Fruit fly (Drosophila melanogaster) whole organism, wandering third instar larva: ENCODE results near the gene ksh.

ENCODE experiments used
- Abd-B ChIP-seq: fragments of >200 bp; optimal IDR thresholded peaks from 2 replicates; lab custom pipeline; 2017; ENCODE audit warnings: missing biosample characterization, missing genetic modification characterization
- CG32264 ChIP-seq: fragments of 200-800 bp; sonication (Bioruptor generic); optimal IDR thresholded peaks from 2 replicates; lab custom pipeline; 2016; ENCODE audit warnings: missing biosample characterization, missing genetic modification characterization
- CG9705 ChIP-seq: fragments of 200-800 bp; sonication (Bioruptor generic); optimal IDR thresholded peaks from 2 replicates; lab custom pipeline; 2018; ENCODE audit warnings: missing biosample characterization, mild to moderate bottlenecking, missing genetic modification characterization
- CrebA ChIP-seq: fragments of 200-800 bp; sonication (Bioruptor generic); optimal IDR thresholded peaks from 2 replicates; lab custom pipeline; 2016; ENCODE audit warnings: missing biosample characterization, mild to moderate bottlenecking, missing genetic modification characterization, borderline replicate concordance
- Dfd ChIP-seq: fragments of >200 bp; optimal IDR thresholded peaks from 2 replicates; lab custom pipeline; 2017; ENCODE audit warnings: missing biosample characterization, missing genetic modification characterization
- Dif ChIP-seq: fragments of 200-275, 200-300 bp; sonication (Bioruptor generic); optimal IDR thresholded peaks from 2 replicates; lab custom pipeline; 2018; ENCODE audit warnings: missing biosample characterization, missing genetic modification characterization; ENCODE audit not compliant: partially characterized antibody
- GATAd ChIP-seq: sonication (Bioruptor generic); optimal IDR thresholded peaks from 2 replicates; lab custom pipeline; 2016; ENCODE audit warnings: missing biosample characterization, missing genetic modification characterization
- HLH106 ChIP-seq: fragments of 200-800 bp; optimal IDR thresholded peaks from 3 replicates; lab custom pipeline; 2019; ENCODE audit warnings: missing biosample characterization, mild to moderate bottlenecking, missing genetic modification characterization, moderate library complexity
- Hnf4 ChIP-seq: fragments of 200-800 bp; sonication (Bioruptor generic); optimal IDR thresholded peaks from 2 replicates; lab custom pipeline; 2016; ENCODE audit warnings: missing biosample characterization, mild to moderate bottlenecking, missing genetic modification characterization
- Hr78 ChIP-seq: fragments of >200 bp; optimal IDR thresholded peaks from 2 replicates; lab custom pipeline; 2017; ENCODE audit warnings: missing biosample characterization, missing genetic modification characterization
- Jra ChIP-seq: sonication (Bioruptor generic); optimal IDR thresholded peaks from 2 replicates; lab custom pipeline; 2016; ENCODE audit warnings: missing biosample characterization, missing genetic modification characterization
- Mio ChIP-seq: sonication (Bioruptor generic); optimal IDR thresholded peaks from 2 replicates; lab custom pipeline; 2016; ENCODE audit warnings: missing biosample characterization, missing genetic modification characterization
- Myc ChIP-seq: fragments of >200 bp; optimal IDR thresholded peaks from 2 replicates; lab custom pipeline; 2017
- N ChIP-seq: fragments of >200 bp; optimal IDR thresholded peaks from 2 replicates; lab custom pipeline; 2018; ENCODE audit warnings: missing biosample characterization, missing external identifiers, missing genetic modification characterization
- OdsH ChIP-seq: fragments of 200-800 bp; sonication (Bioruptor generic); optimal IDR thresholded peaks from 2 replicates; lab custom pipeline; 2016; ENCODE audit warnings: missing biosample characterization, mild to moderate bottlenecking, missing genetic modification characterization
- Rel ChIP-seq, 2 experiments: fragments of 200-800 bp; sonication (Bioruptor generic) in 1 of 2; optimal IDR thresholded peaks; 2 replicates in 1 of 2; 3 replicates in 1 of 2; lab custom pipeline; 2016 to 2019; ENCODE audit warnings: mild to moderate bottlenecking in 2 of 2, missing biosample characterization in 2 of 2, missing genetic modification characterization in 2 of 2, moderate library complexity in 1 of 2
- Sp1 ChIP-seq: fragments of 200-800 bp; sonication (Bioruptor generic); optimal IDR thresholded peaks from 3 replicates; lab custom pipeline; 2019; ENCODE audit warnings: missing biosample characterization, mild to moderate bottlenecking, missing genetic modification characterization, moderate library complexity
- br ChIP-seq: fragments of 200-800 bp; sonication (Bioruptor generic); optimal IDR thresholded peaks from 2 replicates; lab custom pipeline; 2016; ENCODE audit warnings: missing biosample characterization, missing genetic modification characterization
- brk ChIP-seq: fragments of 200-800 bp; sonication (Bioruptor generic); optimal IDR thresholded peaks from 2 replicates; lab custom pipeline; 2016; ENCODE audit warnings: missing biosample characterization, mild to moderate bottlenecking, missing genetic modification characterization
- dl ChIP-seq, 2 experiments: fragments of 175-275, 200-275 bp in 1 of 2; fragments of 200-275 bp in 1 of 2; sonication (Bioruptor generic); optimal IDR thresholded peaks; lab custom pipeline; 2018; ENCODE audit warnings: mild to moderate bottlenecking in 2 of 2, missing biosample characterization in 2 of 2, missing genetic modification characterization in 2 of 2, moderate library complexity in 2 of 2; ENCODE audit not compliant: partially characterized antibody in 2 of 2, insufficient read depth in 1 of 2
- dmrt93B ChIP-seq: fragments of 200-800 bp; sonication (Bioruptor generic); optimal IDR thresholded peaks from 2 replicates; lab custom pipeline; 2018; ENCODE audit warnings: missing biosample characterization, mild to moderate bottlenecking, missing genetic modification characterization
- dsf ChIP-seq: sonication (Bioruptor generic); optimal IDR thresholded peaks from 2 replicates; lab custom pipeline; 2016; ENCODE audit warnings: missing biosample characterization, missing genetic modification characterization, borderline replicate concordance
- ey ChIP-seq: fragments of 200-800 bp; sonication (Bioruptor generic); optimal IDR thresholded peaks from 2 replicates; lab custom pipeline; 2016; ENCODE audit warnings: missing biosample characterization, missing genetic modification characterization
- h ChIP-seq: fragments of 200-800 bp; sonication (Bioruptor generic); optimal IDR thresholded peaks from 3 replicates; lab custom pipeline; 2016; ENCODE audit warnings: missing biosample characterization, mild to moderate bottlenecking, missing genetic modification characterization
- jim ChIP-seq: fragments of 175-275, 200-325 bp; sonication (Bioruptor generic); optimal IDR thresholded peaks from 2 replicates; lab custom pipeline; 2016; ENCODE audit warnings: missing biosample characterization, mild to moderate bottlenecking, missing genetic modification characterization
- lola ChIP-seq: fragments of >200 bp; optimal IDR thresholded peaks from 2 replicates; lab custom pipeline; 2017; ENCODE audit warnings: missing biosample characterization, missing genetic modification characterization
- pan ChIP-seq: fragments of >200 bp; optimal IDR thresholded peaks from 2 replicates; lab custom pipeline; 2017
- psq ChIP-seq: fragments of 200-800 bp; sonication (Bioruptor generic); optimal IDR thresholded peaks from 3 replicates; lab custom pipeline; 2017; ENCODE audit warnings: missing biosample characterization, mild to moderate bottlenecking, missing genetic modification characterization, moderate library complexity
- rgr ChIP-seq: fragments of 200-800 bp; sonication (Bioruptor generic); optimal IDR thresholded peaks from 3 replicates; lab custom pipeline; 2016; ENCODE audit warnings: missing biosample characterization, mild to moderate bottlenecking, missing genetic modification characterization
- sv ChIP-seq: fragments of 200-800 bp; sonication (Bioruptor generic); optimal IDR thresholded peaks from 3 replicates; lab custom pipeline; 2016; ENCODE audit warnings: missing biosample characterization, missing genetic modification characterization
- tai ChIP-seq: sonication (Bioruptor generic); optimal IDR thresholded peaks from 2 replicates; lab custom pipeline; 2016; ENCODE audit warnings: missing biosample characterization, missing genetic modification characterization
- usp ChIP-seq: fragments of >200 bp; optimal IDR thresholded peaks from 2 replicates; lab custom pipeline; 2017; ENCODE audit warnings: missing biosample characterization, missing genetic modification characterization
- woc ChIP-seq: sonication (Bioruptor generic); optimal IDR thresholded peaks from 2 replicates; lab custom pipeline; 2016; ENCODE audit warnings: missing biosample characterization, mild to moderate bottlenecking, missing genetic modification characterization

ksh gene

DNA sequence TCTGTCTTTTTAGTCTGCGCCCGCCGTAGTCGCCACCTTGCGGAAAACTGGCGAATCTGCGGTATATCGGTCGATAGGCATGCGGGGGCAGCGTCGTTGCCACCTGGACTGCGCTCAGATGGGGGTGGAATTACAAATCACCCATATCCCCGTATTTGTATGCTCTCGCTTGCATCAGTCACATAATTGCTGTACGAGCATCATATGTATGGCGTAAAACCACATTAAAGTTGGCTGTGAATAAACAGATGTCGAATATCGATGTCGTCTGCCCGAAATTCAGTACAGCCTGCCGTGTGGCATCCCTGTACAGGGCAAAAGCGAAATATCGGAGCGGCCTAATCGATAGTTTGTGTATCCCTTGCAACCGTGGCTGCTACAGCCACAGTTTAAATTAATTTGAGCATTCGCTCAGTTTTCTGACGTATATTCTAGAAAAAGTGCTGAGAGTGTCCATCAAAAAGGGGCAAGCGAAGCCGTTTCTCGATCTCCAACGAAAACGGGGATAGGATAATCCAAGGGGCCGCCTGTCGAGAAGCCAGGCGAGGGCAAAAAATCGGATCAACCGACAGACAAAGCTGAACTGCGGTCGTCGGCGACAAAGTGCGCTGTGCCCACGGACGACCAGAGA lies 27.1 kb upstream of the ksh start, which contains the start of the genes Idh3a and CoRest (continued):
- TF ChIP-seq Dif (GFP tag; lab: Kevin White, UChicago) = no peak
- TF ChIP-seq lola = no peak
- no peak for TF ChIP-seq h (GFP tag; lab: Kevin White, UChicago)
- TF ChIP-seq dl (GFP tag; optimal IDR thresholded peaks at IDR 0.05; lab: Kevin White, UChicago; ENCODE audit: insufficient read depth in 1 of 2, partially characterized antibody in 2 of 2) = no peak
- TF ChIP-seq Mio = no peak
- no peak for TF ChIP-seq CG32264 (GFP tag; lab: Kevin White, UChicago)
- peak; percentile 33 for TF ChIP-seq CG9705

DNA sequence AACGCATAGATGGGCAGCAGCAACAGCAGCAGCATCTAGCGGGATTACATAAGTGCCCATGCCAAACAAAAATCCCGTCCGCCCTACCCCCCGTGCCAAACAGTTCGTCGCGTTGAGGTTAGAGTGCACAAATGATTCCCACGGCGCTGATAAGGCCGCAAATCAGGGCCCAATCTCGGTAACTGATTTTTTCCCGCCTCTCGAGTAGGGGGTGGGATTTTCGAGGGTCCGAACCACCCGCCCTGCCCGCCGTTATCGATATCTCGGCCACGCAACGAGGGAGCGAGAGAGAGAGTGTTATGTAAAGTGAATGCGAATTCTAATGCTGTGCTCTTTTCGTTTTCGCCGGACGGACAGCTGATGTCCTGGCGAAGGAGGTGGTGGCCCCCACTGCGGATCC lies 26.1 kb upstream of the ksh start:
- TF ChIP-seq Mio = no peak
- TF ChIP-seq brk (GFP tag; lab: Kevin White, UChicago) = no peak
- TF ChIP-seq br (GFP tag; lab: Kevin White, UChicago) = no peak
- TF ChIP-seq Dfd (GFP tag; lab: Kevin White, UChicago) = no peak
- TF ChIP-seq Myc (lab: Kevin White, UChicago) = no peak
- TF ChIP-seq dl (GFP tag; optimal IDR thresholded peaks at IDR 0.05; lab: Kevin White, UChicago; ENCODE audit: insufficient read depth in 1 of 2, partially characterized antibody in 2 of 2) = no peak
- no peak for TF ChIP-seq Dif (GFP tag; lab: Kevin White, UChicago)
- TF ChIP-seq Hnf4 (GFP tag; lab: Kevin White, UChicago) = no peak
- no peak for TF ChIP-seq Sp1
- no peak for TF ChIP-seq GATAd (GFP tag; lab: Kevin White, UChicago)
- TF ChIP-seq Abd-B (GFP tag; lab: Kevin White, UChicago) = no peak
- TF ChIP-seq woc = no peak
- no peak for TF ChIP-seq pan (lab: Kevin White, UChicago)
- TF ChIP-seq jim (GFP tag; lab: Kevin White, UChicago) = no peak
- TF ChIP-seq HLH106 (tag; lab: Kevin White, UChicago) = no peak
- TF ChIP-seq CrebA (GFP tag; lab: Kevin White, UChicago) = no peak
- no peak for TF ChIP-seq sv (GFP tag; lab: Kevin White, UChicago)
- no peak for TF ChIP-seq h (GFP tag; lab: Kevin White, UChicago)
- TF ChIP-seq CG9705 = no peak
- TF ChIP-seq lola = no peak

DNA sequence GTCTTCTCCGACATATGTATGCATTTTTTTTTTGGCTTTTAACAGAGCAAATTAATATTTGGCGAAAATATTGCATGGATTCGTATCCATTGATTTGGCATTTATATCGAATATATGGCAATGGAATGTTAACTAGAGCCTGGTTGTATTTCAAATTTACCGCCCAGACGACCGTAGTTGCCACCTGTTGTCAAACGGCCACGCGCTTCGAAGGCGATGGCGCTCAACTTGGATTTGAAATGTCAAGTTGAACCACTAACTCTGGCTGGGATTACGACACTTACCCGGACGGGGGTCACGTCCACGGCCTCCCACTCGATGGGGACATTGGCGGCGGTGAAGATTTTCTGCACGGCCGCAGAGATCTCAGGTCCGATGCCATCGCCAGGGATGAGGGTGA lies 25.6 kb upstream of the ksh start:
- TF ChIP-seq lola = no peak
- TF ChIP-seq br (GFP tag; lab: Kevin White, UChicago) = no peak
- no peak for TF ChIP-seq CG9705
- TF ChIP-seq Mio = no peak
- no peak for TF ChIP-seq Myc (lab: Kevin White, UChicago)
- TF ChIP-seq Abd-B (GFP tag; lab: Kevin White, UChicago) = no peak
- no peak for TF ChIP-seq psq
- TF ChIP-seq ey = no peak
- TF ChIP-seq Jra (GFP tag; lab: Kevin White, UChicago) = no peak
- no peak for TF ChIP-seq h (GFP tag; lab: Kevin White, UChicago)
- TF ChIP-seq woc = no peak
- TF ChIP-seq Rel (GFP tag; optimal IDR thresholded peaks at IDR 0.05; lab: Kevin White, UChicago) = no peak
- no peak for TF ChIP-seq Rel (tag; optimal IDR thresholded peaks at IDR 0.05; lab: Kevin White, UChicago)
- TF ChIP-seq Hnf4 (GFP tag; lab: Kevin White, UChicago) = no peak

DNA sequence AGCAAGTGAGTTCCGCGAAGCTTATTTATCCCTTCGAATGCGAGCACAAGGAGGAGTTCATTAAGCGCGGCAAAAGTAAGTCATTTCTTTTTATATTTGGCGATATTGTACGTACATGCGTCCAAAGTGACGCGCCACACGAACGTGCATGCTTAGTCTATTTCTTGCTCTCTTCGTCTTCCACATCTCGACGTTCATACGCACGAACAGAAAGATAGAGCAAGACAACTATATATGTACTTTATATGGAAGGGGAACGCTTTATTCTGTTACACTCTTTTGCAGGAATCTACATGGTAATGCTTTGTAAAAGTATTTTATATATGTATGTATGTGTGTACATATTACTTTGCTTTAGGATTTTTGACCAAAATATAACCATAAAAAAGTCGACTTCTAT lies 15.4 kb upstream of the ksh start:
- no peak for TF ChIP-seq Dif (GFP tag; lab: Kevin White, UChicago)
- TF ChIP-seq Hr78 (GFP tag; lab: Kevin White, UChicago) = no peak
- TF ChIP-seq psq = no peak
- no peak for TF ChIP-seq Dfd (GFP tag; lab: Kevin White, UChicago)
- no peak for TF ChIP-seq OdsH (GFP tag; lab: Kevin White, UChicago)
- no peak for TF ChIP-seq tai (GFP tag; lab: Kevin White, UChicago)
- no peak for TF ChIP-seq dmrt93B (GFP tag; lab: Kevin White, UChicago)
- TF ChIP-seq N = no peak
- TF ChIP-seq dsf = no peak
- no peak for TF ChIP-seq HLH106 (tag; lab: Kevin White, UChicago)
- no peak for TF ChIP-seq usp
- TF ChIP-seq rgr (GFP tag; lab: Kevin White, UChicago) = no peak
- no peak for TF ChIP-seq brk (GFP tag; lab: Kevin White, UChicago)
- TF ChIP-seq sv (GFP tag; lab: Kevin White, UChicago) = no peak
